Fruit fly (Drosophila melanogaster) whole organism, prepupa: ENCODE results near the gene Aplip1.

Source experiments
- CG10631 ChIP-seq: fragments of 200-800 bp; sonication (Bioruptor generic); optimal IDR thresholded peaks from 2 replicates; lab custom pipeline; 2016; ENCODE audit warnings: missing biosample characterization, missing genetic modification characterization
- CG10669 ChIP-seq: fragments of 200-800 bp; sonication (Bioruptor generic); optimal IDR thresholded peaks from 3 replicates; lab custom pipeline; 2018; ENCODE audit warnings: missing biosample characterization, mild to moderate bottlenecking, missing genetic modification characterization, moderate library complexity
- CG11294 ChIP-seq: fragments of 200-800 bp; sonication (Bioruptor generic); IDR thresholded peaks from 2 replicates; pipeline ENCODE4 v1.3.6; 2022; ENCODE audit warnings: missing biosample characterization, missing genetic modification characterization
- CG15336 ChIP-seq: fragments of 200-800 bp; sonication (Bioruptor generic); IDR thresholded peaks from 2 replicates; pipeline ENCODE4 v1.3.6; 2022; ENCODE audit warnings: missing biosample characterization, missing genetic modification characterization
- CG32006 ChIP-seq: fragments of 200-800 bp; sonication (Bioruptor generic); optimal IDR thresholded peaks from 3 replicates; lab custom pipeline; 2017; ENCODE audit warnings: missing biosample characterization, mild to moderate bottlenecking, missing genetic modification characterization
- CG34406 ChIP-seq: fragments of 200-800 bp; sonication (Bioruptor generic); optimal IDR thresholded peaks from 3 replicates; lab custom pipeline; 2016; ENCODE audit warnings: missing biosample characterization, missing genetic modification characterization
- CG4318 ChIP-seq: fragments of 200-800 bp; sonication (Bioruptor generic); optimal IDR thresholded peaks from 3 replicates; lab custom pipeline; 2017; ENCODE audit warnings: missing biosample characterization, mild to moderate bottlenecking, missing genetic modification characterization
- CG6163 ChIP-seq: fragments of 200-800 bp; sonication (Bioruptor generic); IDR thresholded peaks from 3 replicates; pipeline ENCODE4 v1.3.6; 2022; ENCODE audit warnings: missing biosample characterization, missing genetic modification characterization
- CG6276 ChIP-seq: fragments of 200-800 bp; sonication (Bioruptor generic); optimal IDR thresholded peaks from 2 replicates; lab custom pipeline; 2017; ENCODE audit warnings: missing biosample characterization, mild to moderate bottlenecking, missing genetic modification characterization
- CG6792 ChIP-seq: fragments of 200-800 bp; sonication (Bioruptor generic); optimal IDR thresholded peaks from 3 replicates; lab custom pipeline; 2016; ENCODE audit warnings: missing biosample characterization, missing genetic modification characterization
- CG6854 ChIP-seq: fragments of 200-800 bp; sonication (Bioruptor generic); optimal IDR thresholded peaks from 2 replicates; lab custom pipeline; 2017; ENCODE audit warnings: missing biosample characterization, mild to moderate bottlenecking, missing genetic modification characterization
- CG8119 ChIP-seq: fragments of 200-800 bp; sonication (Bioruptor generic); IDR thresholded peaks from 3 replicates; pipeline ENCODE4 v1.3.6; 2022; ENCODE audit warnings: missing biosample characterization, missing genetic modification characterization
- CG8319 ChIP-seq: fragments of 200-800 bp; sonication (Bioruptor generic); optimal IDR thresholded peaks from 3 replicates; lab custom pipeline; 2016; ENCODE audit warnings: missing biosample characterization, missing genetic modification characterization
- CG8632 ChIP-seq: fragments of 200-800 bp; sonication (Bioruptor generic); optimal IDR thresholded peaks from 3 replicates; lab custom pipeline; 2016; ENCODE audit warnings: missing biosample characterization, missing genetic modification characterization
- Eip75B ChIP-seq: fragments of 200-800 bp; sonication (Bioruptor generic); optimal IDR thresholded peaks from 3 replicates; lab custom pipeline; 2016; ENCODE audit warnings: missing biosample characterization, missing genetic modification characterization
- Eip78C ChIP-seq: fragments of 200-800 bp; sonication (Bioruptor generic); peaks from one replicate; lab custom pipeline; 2016; ENCODE audit warnings: missing biosample characterization, missing genetic modification characterization
- Ets21C ChIP-seq: fragments of 200-800 bp; sonication (Bioruptor generic); optimal IDR thresholded peaks from 3 replicates; lab custom pipeline; 2016; ENCODE audit warnings: missing biosample characterization, missing genetic modification characterization
- Gug ChIP-seq: fragments of 200-800 bp; sonication (Bioruptor generic); IDR thresholded peaks from 2 replicates; pipeline ENCODE4 v1.3.6; 2022; ENCODE audit warnings: missing biosample characterization, missing genetic modification characterization
- Hr4 ChIP-seq: fragments of 200-800 bp; sonication (Bioruptor generic); optimal IDR thresholded peaks from 3 replicates; lab custom pipeline; 2016; ENCODE audit warnings: missing biosample characterization, missing genetic modification characterization
- Lpt ChIP-seq: fragments of 200-800 bp; sonication (Bioruptor generic); optimal IDR thresholded peaks from 3 replicates; lab custom pipeline; 2016; ENCODE audit warnings: missing biosample characterization, missing genetic modification characterization
- Met ChIP-seq: fragments of 200-800 bp; sonication (Bioruptor generic); optimal IDR thresholded peaks from 3 replicates; lab custom pipeline; 2016; ENCODE audit warnings: missing biosample characterization, missing genetic modification characterization
- Smox ChIP-seq: fragments of 200-800 bp; sonication (Bioruptor generic); optimal IDR thresholded peaks from 3 replicates; lab custom pipeline; 2016; ENCODE audit warnings: missing biosample characterization, missing genetic modification characterization
- Sox15 ChIP-seq: fragments of 200-800 bp; sonication (Bioruptor generic); optimal IDR thresholded peaks from 3 replicates; lab custom pipeline; 2016; ENCODE audit warnings: missing biosample characterization, missing genetic modification characterization
- acj6 ChIP-seq: fragments of 200-800 bp; sonication (Bioruptor generic); optimal IDR thresholded peaks from 3 replicates; lab custom pipeline; 2016; ENCODE audit warnings: missing biosample characterization, missing genetic modification characterization
- cyc ChIP-seq: fragments of 200-800 bp; sonication (Bioruptor generic); optimal IDR thresholded peaks from 3 replicates; lab custom pipeline; 2016; ENCODE audit warnings: missing biosample characterization, missing genetic modification characterization
- dac ChIP-seq: fragments of 200-800 bp; sonication (Bioruptor generic); optimal IDR thresholded peaks from 2 replicates; lab custom pipeline; 2017; ENCODE audit warnings: missing biosample characterization, mild to moderate bottlenecking, missing genetic modification characterization
- eg ChIP-seq: fragments of 200-800 bp; sonication (Bioruptor generic); IDR thresholded peaks from 3 replicates; pipeline ENCODE4 v1.3.6; 2022; ENCODE audit warnings: missing biosample characterization, missing genetic modification characterization
- fd59A ChIP-seq: fragments of 200-800 bp; sonication (Bioruptor generic); optimal IDR thresholded peaks from 2 replicates; lab custom pipeline; 2017; ENCODE audit warnings: missing biosample characterization, mild to moderate bottlenecking, missing genetic modification characterization, missing genetic modification reagents
- net ChIP-seq: fragments of 200-800 bp; sonication (Bioruptor generic); optimal IDR thresholded peaks from 3 replicates; lab custom pipeline; 2016; ENCODE audit warnings: missing biosample characterization, missing genetic modification characterization
- pdm3 ChIP-seq: fragments of 200-800 bp; sonication (Bioruptor generic); optimal IDR thresholded peaks from 3 replicates; lab custom pipeline; 2016; ENCODE audit warnings: missing biosample characterization, missing genetic modification characterization
- ss ChIP-seq, 2 experiments: fragments of 200-800 bp; sonication (Bioruptor generic); optimal IDR thresholded peaks; 2 replicates in 1 of 2; 3 replicates in 1 of 2; lab custom pipeline; 2017 to 2018; ENCODE audit warnings: mild to moderate bottlenecking in 2 of 2, missing biosample characterization in 2 of 2, missing genetic modification characterization in 2 of 2, moderate library complexity in 1 of 2
- svp ChIP-seq: fragments of 200-800 bp; sonication (Bioruptor generic); peaks from one replicate; lab custom pipeline; 2016; ENCODE audit warnings: missing biosample characterization, missing genetic modification characterization
- vri ChIP-seq: fragments of 200-800 bp; sonication (Bioruptor generic); optimal IDR thresholded peaks from 3 replicates; lab custom pipeline; 2016; ENCODE audit warnings: missing biosample characterization, mild to moderate bottlenecking, missing genetic modification characterization

Aplip1 gene

DNA sequence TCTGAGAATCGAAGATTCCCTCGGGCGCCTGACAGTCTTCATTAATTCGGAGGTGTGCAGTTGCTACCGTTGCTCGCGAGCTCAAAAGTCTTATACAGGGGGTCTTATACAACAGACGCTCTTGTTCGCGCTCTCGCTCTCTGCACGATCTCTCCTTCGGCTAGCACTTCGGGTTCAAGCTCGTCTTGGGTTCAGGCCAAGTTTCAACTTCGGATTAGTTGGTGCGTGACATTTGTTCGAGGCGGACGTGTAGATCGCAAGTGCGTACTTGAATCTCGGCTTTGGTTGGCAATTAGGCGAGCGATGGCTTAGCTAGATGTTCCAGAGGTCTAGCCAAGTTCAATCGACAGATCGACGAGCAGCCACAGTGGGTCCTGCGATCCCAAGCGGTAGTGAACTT is 12.1 kb downstream of the Aplip1 start (continued):
- TF ChIP-seq vri (GFP tag; lab: Kevin White, UChicago) (no peak), acj6 (GFP tag; lab: Kevin White, UChicago) (no peak), CG10631 (GFP tag; lab: Kevin White, UChicago) (no peak), CG6163 (GFP tag; lab: Robert Waterston, UW) (no peak), Sox15 (GFP tag; lab: Kevin White, UChicago) (no peak), Eip75B (GFP tag; lab: Kevin White, UChicago) (no peak)
- TF ChIP-seq, all 60 proteins: peak for 7

- TF ChIP-seq dac (GFP tag; lab: Kevin White, UChicago) (no peak), Ets21C (GFP tag; lab: Kevin White, UChicago) (no peak), CG8632 (GFP tag; lab: Kevin White, UChicago) (no peak), Smox (no peak), CG6792 (GFP tag; lab: Kevin White, UChicago) (no peak), Gug (GFP tag; lab: Robert Waterston, UW) (no peak), ss (GFP tag; optimal IDR thresholded peaks at IDR 0.05; lab: Kevin White, UChicago) (no peak), CG15336 (GFP tag; lab: Robert Waterston, UW) (no peak), CG34406 (GFP tag; lab: Kevin White, UChicago) (no peak), CG8319 (GFP tag; lab: Kevin White, UChicago) (no peak), Met (no peak), CG6854 (GFP tag; lab: Kevin White, UChicago) (no peak), CG11294 (GFP tag; lab: Robert Waterston, UW) (no peak)
Observed at dm6 chr3L:1211096-1211495, 15.0 kb downstream of the Aplip1 start, which contains the start of gene LysD. Gene LysD (minus strand): TSS chr3L:1211196.

DNA sequence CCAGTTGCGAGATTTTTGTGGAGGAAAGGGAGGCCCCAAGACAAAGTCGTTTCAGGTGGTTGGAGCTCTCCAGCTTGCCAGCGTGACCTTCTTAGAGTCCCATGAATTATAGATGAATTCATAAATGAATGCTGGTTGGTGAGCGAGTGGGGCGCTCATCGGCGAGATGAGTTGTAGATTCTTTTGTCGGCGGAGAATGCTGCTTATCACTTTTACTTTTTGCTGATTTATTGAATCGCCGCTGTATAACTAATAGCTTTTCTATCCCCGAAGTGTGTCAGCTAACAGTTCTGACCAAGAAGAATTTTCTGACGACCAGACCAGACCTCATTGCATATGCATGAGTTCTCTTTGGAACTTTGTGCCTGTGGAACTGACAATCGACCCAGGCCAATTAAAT is 16.0 kb downstream of the Aplip1 start:
- TF ChIP-seq ss (GFP tag; optimal IDR thresholded peaks at IDR 0.05; lab: Kevin White, UChicago) (no peak), CG6163 (GFP tag; lab: Robert Waterston, UW) (no peak), CG15336 (GFP tag; lab: Robert Waterston, UW) (no peak), CG6276 (GFP tag; lab: Kevin White, UChicago) (no peak), CG10669 (GFP tag; lab: Kevin White, UChicago) (no peak)

DNA sequence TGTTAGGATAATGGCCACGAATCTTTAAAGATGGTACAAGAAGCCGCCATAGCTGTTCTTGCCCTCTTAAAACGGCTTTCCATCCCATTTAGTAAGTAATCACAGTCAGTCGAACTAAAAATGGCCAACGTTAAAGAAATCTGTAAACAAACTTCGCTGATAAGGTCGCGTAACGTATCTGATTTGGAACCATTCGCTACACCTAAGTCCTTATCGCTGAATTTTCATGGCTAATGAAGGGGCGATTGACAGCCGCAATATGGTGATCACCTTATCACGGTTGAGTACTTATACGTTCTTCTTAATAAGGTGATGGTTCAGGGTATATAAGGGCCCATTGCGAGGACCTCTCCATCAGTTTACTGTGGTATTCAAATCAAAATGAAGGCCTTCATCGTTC is 16.5 kb downstream of the Aplip1 start, which contains the start of gene LysE:
Gene LysE, plus strand, starts transcription at position 257 of the 400 bp plus-strand sequence.
- TF ChIP-seq ss (GFP tag; optimal IDR thresholded peaks at IDR 0.05; lab: Kevin White, UChicago) (no peak), fd59A (no peak), svp (GFP tag; lab: Kevin White, UChicago) (peak; percentile 57)

DNA sequence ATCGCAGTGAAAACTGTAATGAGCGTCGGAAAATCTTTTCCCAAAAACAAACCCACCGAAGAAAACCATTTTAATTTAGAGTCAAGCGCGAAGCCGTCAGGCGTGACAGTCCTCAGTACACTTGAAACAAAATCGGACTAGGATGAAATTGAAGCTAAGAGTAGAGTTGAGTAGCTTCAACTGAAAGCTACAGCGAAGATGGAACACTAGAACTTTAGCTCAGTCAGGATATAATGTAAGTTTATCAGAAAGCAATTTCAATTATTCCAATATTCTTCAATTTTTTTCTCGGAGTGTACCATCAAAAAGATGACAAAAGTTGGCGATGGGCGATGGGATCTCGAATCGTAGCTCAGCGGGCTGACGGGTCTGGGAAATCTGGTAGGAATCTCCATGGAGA is 20.3 kb downstream of the Aplip1 start:
- peak; percentile 72 for TF ChIP-seq CG32006 (GFP tag; lab: Kevin White, UChicago)
- TF ChIP-seq CG34406 (GFP tag; lab: Kevin White, UChicago): no peak
- TF ChIP-seq net: no peak
- TF ChIP-seq cyc (GFP tag; lab: Kevin White, UChicago): no peak
- TF ChIP-seq Lpt (GFP tag; lab: Kevin White, UChicago): no peak
- TF ChIP-seq svp (GFP tag; lab: Kevin White, UChicago): peak; percentile 10
- peak; percentile 46 for TF ChIP-seq CG4318 (GFP tag; lab: Kevin White, UChicago)
- TF ChIP-seq CG15336 (GFP tag; lab: Robert Waterston, UW): peak; percentile 64
- no peak for TF ChIP-seq CG11294 (GFP tag; lab: Robert Waterston, UW)
- TF ChIP-seq CG8119: peak; percentile 54; the same call in 2 of the 3 replicates
- peak; percentile 68 for TF ChIP-seq Hr4 (GFP tag; lab: Kevin White, UChicago)
- TF ChIP-seq eg (GFP tag; lab: Robert Waterston, UW): peak; percentile 62
- no peak for TF ChIP-seq Sox15 (GFP tag; lab: Kevin White, UChicago)
- peak; percentile 45; the same call in 2 of the 3 replicates for TF ChIP-seq CG6163 (GFP tag; lab: Robert Waterston, UW)
- TF ChIP-seq CG6276 (GFP tag; lab: Kevin White, UChicago): peak; percentile 26
- TF ChIP-seq dac (GFP tag; lab: Kevin White, UChicago): peak; percentile 17
- TF ChIP-seq Eip78C (GFP tag; lab: Kevin White, UChicago): peak; percentile 6
- no peak for TF ChIP-seq CG6854 (GFP tag; lab: Kevin White, UChicago)
- no peak for TF ChIP-seq pdm3 (GFP tag; lab: Kevin White, UChicago)
